Worm (Caenorhabditis elegans) whole organism, early embryonic: ENCODE data around the gene gdi-1.

Source experiments
- B0310.2 ChIP-seq: sonication (generic microtip); optimal IDR thresholded peaks from 2 replicates; lab custom pipeline; 2016; ENCODE audit warnings: mild to moderate bottlenecking, missing genetic modification characterization, missing compliant biosample characterization
- F13C5.2 ChIP-seq: sonication (generic microtip); optimal IDR thresholded peaks from 2 replicates; lab custom pipeline; 2017; ENCODE audit warnings: mild to moderate bottlenecking, missing genetic modification characterization, inconsistent platforms, missing compliant biosample characterization
- aly-1 ChIP-seq: sonication (generic microtip); optimal IDR thresholded peaks from 2 replicates; lab custom pipeline; 2016; ENCODE audit warnings: missing genetic modification characterization, missing compliant biosample characterization
- ama-1 ChIP-seq: fragments of 150-350 bp; optimal IDR thresholded peaks from 2 replicates; lab custom pipeline; 2014
- ceh-13 ChIP-seq: fragments of 200-800 bp; sonication (Bioruptor generic); optimal IDR thresholded peaks from 2 replicates; lab custom pipeline; 2018; ENCODE audit warnings: mild to moderate bottlenecking, missing genetic modification characterization, missing compliant biosample characterization
- ceh-36 ChIP-seq: sonication (generic microtip); optimal IDR thresholded peaks from 2 replicates; lab custom pipeline; 2016; ENCODE audit warnings: missing genetic modification characterization, inconsistent platforms, missing compliant biosample characterization
- ets-7 ChIP-seq: sonication (generic microtip); optimal IDR thresholded peaks from 2 replicates; lab custom pipeline; 2016; ENCODE audit warnings: missing genotype, missing genetic modification characterization, missing compliant biosample characterization
- flt-1 ChIP-seq: fragments of 200-800 bp; sonication (Bioruptor generic); IDR thresholded peaks from 2 replicates; pipeline ENCODE4 v1.3.6; 2022; ENCODE audit warnings: missing genetic modification characterization, missing compliant biosample characterization
- hmbx-1 ChIP-seq: sonication (generic microtip); optimal IDR thresholded peaks from 2 replicates; lab custom pipeline; 2016; ENCODE audit warnings: mild to moderate bottlenecking, missing genetic modification characterization, missing compliant biosample characterization
- hmg-4 ChIP-seq: fragments of 200-800 bp; sonication (Bioruptor generic); optimal IDR thresholded peaks from 2 replicates; lab custom pipeline; 2018; ENCODE audit warnings: mild to moderate bottlenecking, missing genetic modification characterization, missing compliant biosample characterization
- hnd-1 ChIP-seq: sonication (generic microtip); optimal IDR thresholded peaks from 2 replicates; lab custom pipeline; 2016; ENCODE audit warnings: missing genetic modification characterization, missing compliant biosample characterization
- pes-1 ChIP-seq: fragments of 200-800 bp; sonication (Bioruptor generic); IDR thresholded peaks from 2 replicates; pipeline ENCODE4 v1.3.6; 2022; ENCODE audit warnings: missing genetic modification reagents, missing genetic modification characterization, missing compliant biosample characterization
- scrt-1 ChIP-seq: fragments of 200-800 bp; sonication (Bioruptor generic); IDR thresholded peaks from 2 replicates; pipeline ENCODE4 v1.3.6; 2022; ENCODE audit warnings: missing genetic modification characterization, missing compliant biosample characterization
- sea-1 ChIP-seq: fragments of 200-800 bp; sonication (Bioruptor generic); conservative IDR thresholded peaks from 2 replicates; pipeline ENCODE4 v1.3.6; 2022; ENCODE audit warnings: missing genetic modification characterization, missing compliant biosample characterization
- tbx-11 ChIP-seq: fragments of 200-800 bp; sonication (Bioruptor generic); IDR thresholded peaks from 2 replicates; pipeline ENCODE4 v1.3.6; 2022; ENCODE audit warnings: missing genetic modification characterization, missing compliant biosample characterization
- tbx-37 ChIP-seq: fragments of 200-800 bp; sonication (Bioruptor generic); conservative IDR thresholded peaks from 2 replicates; pipeline ENCODE4 v1.3.6; 2022; ENCODE audit warnings: missing genetic modification reagents, missing genetic modification characterization, missing compliant biosample characterization
- tra-4 ChIP-seq: sonication (generic microtip); optimal IDR thresholded peaks from 2 replicates; lab custom pipeline; 2017; ENCODE audit warnings: missing genetic modification characterization, missing compliant biosample characterization

Gene gdi-1

ce11 chrIV:14792602-14793232 is at the start of gene gdi-1:
gdi-1 (minus strand) TSS chrIV:14792887.
- no peak for TF ChIP-seq hmg-4 (GFP tag; lab: Kevin White, UChicago)
- no peak for TF ChIP-seq sea-1
- no peak for TF ChIP-seq F13C5.2 (tag; lab: Kevin White, UChicago)
- no peak for TF ChIP-seq tra-4 (tag; lab: Kevin White, UChicago)
- TF ChIP-seq ceh-36 (tag; lab: Kevin White, UChicago) = no peak
- no peak for TF ChIP-seq ceh-13 (GFP tag; lab: Kevin White, UChicago)
- TF ChIP-seq ets-7 = no peak
- TF ChIP-seq flt-1 (GFP tag; lab: Robert Waterston, UW) = no peak
- TF ChIP-seq scrt-1 (GFP tag; lab: Robert Waterston, UW) = no peak
- TF ChIP-seq pes-1 (GFP tag; lab: Robert Waterston, UW) = no peak
- no peak for TF ChIP-seq hnd-1 (tag; lab: Kevin White, UChicago)
- TF ChIP-seq hmbx-1 (tag; lab: Kevin White, UChicago) = no peak
- TF ChIP-seq tbx-11 (GFP tag; lab: Robert Waterston, UW) = no peak
- TF ChIP-seq aly-1 = no peak
- TF ChIP-seq tbx-37 (GFP tag; lab: Robert Waterston, UW) = no peak
- TF ChIP-seq ama-1 = no peak
- no peak for TF ChIP-seq B0310.2

DNA sequence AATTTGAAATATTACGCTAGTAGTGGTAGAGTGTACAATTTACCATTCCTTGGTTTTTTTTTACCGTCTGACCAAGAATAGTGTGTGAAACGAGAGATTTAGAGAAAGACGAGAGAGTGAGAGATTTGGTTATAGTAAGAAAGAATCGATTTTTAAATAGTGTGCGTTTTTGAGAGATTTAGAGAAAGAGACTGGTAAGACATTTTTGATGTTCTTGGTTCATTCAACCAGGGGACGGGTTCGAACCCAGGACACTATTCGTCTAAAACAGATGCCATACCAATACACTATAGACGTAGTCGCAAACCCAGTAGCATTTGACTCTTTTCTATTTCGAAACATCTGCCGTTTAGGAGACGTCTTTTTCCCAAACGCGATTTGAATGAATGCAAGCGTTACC is 45.4 kb upstream of the gdi-1 start:
- peak; percentile 30 for TF ChIP-seq B0310.2
- peak; percentile 25 for TF ChIP-seq hmbx-1 (tag; lab: Kevin White, UChicago)
- TF ChIP-seq sea-1 = no peak; the same call in 1 of the 2 replicates
- peak; percentile 73 for TF ChIP-seq tbx-37 (GFP tag; lab: Robert Waterston, UW)
- TF ChIP-seq ceh-36 (tag; lab: Kevin White, UChicago) = peak; percentile 62
- peak; percentile 23 for TF ChIP-seq tra-4 (tag; lab: Kevin White, UChicago)
- TF ChIP-seq pes-1 (GFP tag; lab: Robert Waterston, UW) = peak; percentile 86
- TF ChIP-seq F13C5.2 (tag; lab: Kevin White, UChicago) = peak; percentile 71
- TF ChIP-seq flt-1 (GFP tag; lab: Robert Waterston, UW) = peak; percentile 80
- peak; percentile 56 for TF ChIP-seq ceh-13 (GFP tag; lab: Kevin White, UChicago)
- peak; percentile 42 for TF ChIP-seq ets-7
- peak; percentile 88 for TF ChIP-seq tbx-11 (GFP tag; lab: Robert Waterston, UW)
- no peak for TF ChIP-seq hmg-4 (GFP tag; lab: Kevin White, UChicago)
- no peak; the same call in 1 of the 2 replicates for TF ChIP-seq scrt-1 (GFP tag; lab: Robert Waterston, UW)
- TF ChIP-seq aly-1 = peak; percentile 69
- TF ChIP-seq ama-1 = no peak
- TF ChIP-seq hnd-1 (tag; lab: Kevin White, UChicago) = peak; percentile 64

- TF ChIP-seq flt-1 (GFP tag; lab: Robert Waterston, UW) = no peak
- TF ChIP-seq ceh-36 (tag; lab: Kevin White, UChicago) = no peak
- TF ChIP-seq ceh-13 (GFP tag; lab: Kevin White, UChicago) = no peak
- TF ChIP-seq B0310.2 = no peak
- TF ChIP-seq ama-1 = no peak
- no peak for TF ChIP-seq hmbx-1 (tag; lab: Kevin White, UChicago)
- no peak for TF ChIP-seq F13C5.2 (tag; lab: Kevin White, UChicago)
- TF ChIP-seq sea-1 = no peak
- no peak for TF ChIP-seq ets-7
- TF ChIP-seq tbx-11 (GFP tag; lab: Robert Waterston, UW) = no peak
- no peak for TF ChIP-seq pes-1 (GFP tag; lab: Robert Waterston, UW)
- no peak for TF ChIP-seq hmg-4 (GFP tag; lab: Kevin White, UChicago)
- TF ChIP-seq scrt-1 (GFP tag; lab: Robert Waterston, UW) = no peak
- no peak for TF ChIP-seq aly-1
- no peak for TF ChIP-seq tbx-37 (GFP tag; lab: Robert Waterston, UW)
Measured at ce11 chrIV:14836885-14837284, 44.2 kb upstream of the gdi-1 start, which contains the start of gene Y57G11C.22. Y57G11C.22 (plus strand) TSS chrIV:14837211.

DNA sequence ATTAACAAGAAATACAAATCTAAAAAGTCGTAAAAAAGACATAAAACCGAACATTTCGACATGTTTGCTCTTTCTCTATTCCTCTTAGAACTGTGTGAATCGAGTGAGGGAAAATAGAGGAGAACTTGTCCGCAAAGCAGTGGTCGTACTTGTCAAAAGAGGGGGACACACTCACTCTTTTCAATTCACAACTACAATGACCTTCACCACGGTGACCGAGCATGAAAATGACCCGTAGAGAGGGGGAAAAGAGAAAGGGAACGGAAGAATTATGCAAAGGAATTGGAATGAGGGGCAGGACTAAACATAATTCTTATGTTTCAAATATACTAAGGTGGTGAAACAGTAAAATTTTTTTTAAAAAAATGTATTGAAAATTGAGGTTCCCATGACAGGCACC is 40.9 kb upstream of the gdi-1 start:
- TF ChIP-seq hmg-4 (GFP tag; lab: Kevin White, UChicago) = no peak
- TF ChIP-seq tbx-11 (GFP tag; lab: Robert Waterston, UW) = no peak
- TF ChIP-seq hnd-1 (tag; lab: Kevin White, UChicago) = no peak
- TF ChIP-seq ama-1 = no peak
- TF ChIP-seq sea-1 = no peak
- TF ChIP-seq hmbx-1 (tag; lab: Kevin White, UChicago) = no peak
- no peak for TF ChIP-seq aly-1
- no peak for TF ChIP-seq B0310.2
- TF ChIP-seq ets-7 = no peak
- no peak for TF ChIP-seq flt-1 (GFP tag; lab: Robert Waterston, UW)
- no peak for TF ChIP-seq ceh-13 (GFP tag; lab: Kevin White, UChicago)
- TF ChIP-seq F13C5.2 (tag; lab: Kevin White, UChicago) = no peak
- TF ChIP-seq tbx-37 (GFP tag; lab: Robert Waterston, UW) = no peak
- no peak for TF ChIP-seq tra-4 (tag; lab: Kevin White, UChicago)

DNA sequence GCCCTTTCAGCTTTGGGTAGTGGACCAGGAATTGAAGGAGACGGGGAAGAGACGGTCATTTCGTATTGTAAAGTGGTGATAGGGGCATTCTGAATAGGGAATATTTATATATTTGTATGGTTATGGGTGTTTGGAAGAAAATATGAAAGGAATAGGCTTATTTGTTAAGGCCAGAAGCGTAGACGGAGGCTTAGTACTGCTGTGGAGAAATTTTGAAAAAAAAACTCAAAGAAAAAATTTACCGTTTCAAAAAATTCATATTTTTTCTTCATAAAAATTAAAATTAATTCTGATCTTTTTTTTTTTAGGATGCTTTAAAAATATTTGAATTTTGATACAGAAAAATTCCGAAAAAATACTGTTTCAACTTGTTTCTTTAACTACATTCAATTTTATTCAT is 36.3 kb upstream of the gdi-1 start, which contains the start of gene hhat-2:
hhat-2 (minus strand) TSS at position 101 of the 400 bp plus-strand sequence.
- TF ChIP-seq F13C5.2 (tag; lab: Kevin White, UChicago) = no peak
- no peak for TF ChIP-seq hmg-4 (GFP tag; lab: Kevin White, UChicago)
- no peak for TF ChIP-seq hnd-1 (tag; lab: Kevin White, UChicago)
- TF ChIP-seq ama-1 = no peak
- no peak for TF ChIP-seq aly-1
- TF ChIP-seq sea-1 = no peak
- no peak for TF ChIP-seq B0310.2
- no peak for TF ChIP-seq hmbx-1 (tag; lab: Kevin White, UChicago)
- no peak for TF ChIP-seq tbx-11 (GFP tag; lab: Robert Waterston, UW)
- TF ChIP-seq tbx-37 (GFP tag; lab: Robert Waterston, UW) = no peak
- no peak for TF ChIP-seq tra-4 (tag; lab: Kevin White, UChicago)
- no peak for TF ChIP-seq ceh-36 (tag; lab: Kevin White, UChicago)

DNA sequence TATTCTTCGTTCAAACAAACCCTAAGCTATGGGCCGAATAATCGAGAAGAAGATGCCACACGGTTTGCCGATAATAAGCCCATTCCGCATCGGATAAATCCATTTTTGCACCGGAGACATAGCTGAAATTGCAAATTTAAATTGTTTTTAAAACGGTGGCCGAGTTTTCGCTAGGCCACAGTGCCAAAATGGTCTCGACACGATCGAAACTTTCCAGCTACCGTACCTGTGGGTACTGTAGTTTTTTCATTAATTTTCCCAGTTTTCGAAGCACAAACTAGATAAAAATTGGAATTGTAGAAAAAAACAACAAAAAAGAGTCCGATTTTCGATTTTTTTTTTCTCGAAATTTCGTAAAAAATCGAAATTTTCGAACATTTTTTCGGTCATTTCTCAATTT is 35.5 kb upstream of the gdi-1 start:
- no peak for TF ChIP-seq hmbx-1 (tag; lab: Kevin White, UChicago)
- TF ChIP-seq F13C5.2 (tag; lab: Kevin White, UChicago) = no peak
- no peak for TF ChIP-seq pes-1 (GFP tag; lab: Robert Waterston, UW)
- TF ChIP-seq scrt-1 (GFP tag; lab: Robert Waterston, UW) = no peak
- no peak for TF ChIP-seq tbx-11 (GFP tag; lab: Robert Waterston, UW)
- no peak for TF ChIP-seq tra-4 (tag; lab: Kevin White, UChicago)
- no peak for TF ChIP-seq ama-1
- no peak for TF ChIP-seq hnd-1 (tag; lab: Kevin White, UChicago)
- no peak for TF ChIP-seq ceh-13 (GFP tag; lab: Kevin White, UChicago)
- TF ChIP-seq tbx-37 (GFP tag; lab: Robert Waterston, UW) = no peak
- no peak for TF ChIP-seq hmg-4 (GFP tag; lab: Kevin White, UChicago)
- no peak for TF ChIP-seq sea-1
- TF ChIP-seq ets-7 = no peak
